Fruit fly (Drosophila melanogaster): ENCODE results near the gene Lrp4.

Lrp4 gene

DNA sequence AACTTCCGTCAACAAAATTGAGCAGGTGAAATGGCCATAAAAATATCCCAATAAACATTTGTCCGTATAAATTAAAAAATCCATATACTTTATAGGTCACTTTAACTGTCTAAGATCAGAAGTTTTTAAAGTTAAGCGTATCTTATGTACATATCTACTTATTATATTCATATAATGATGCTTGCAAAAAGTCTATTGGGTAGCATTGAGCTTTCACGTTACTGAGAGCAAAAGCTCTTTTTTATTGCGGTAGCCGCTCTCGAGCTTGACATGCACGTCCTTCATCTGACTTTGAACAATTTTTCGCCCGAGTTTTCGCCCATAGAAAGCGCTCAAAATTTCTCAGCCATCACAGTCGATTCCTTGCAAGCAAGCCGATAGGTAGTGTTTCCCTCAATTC is 42.8 kb upstream of the Lrp4 start, which contains the start of gene Gapdh2 (continued):
- TF ChIP-seq CG7556 (GFP tag; optimal IDR thresholded peaks at IDR 0.05): peak; percentile 100
- TF ChIP-seq pita (GFP tag; optimal IDR thresholded peaks at IDR 0.05): no peak
- peak; percentile 99 for TF ChIP-seq CG10209 (GFP tag; optimal IDR thresholded peaks at IDR 0.05)
- peak; percentile 96 for TF ChIP-seq Spps (tag; optimal IDR thresholded peaks at IDR 0.05)
- TF ChIP-seq CG43689 (GFP tag; IDR thresholded peaks at IDR 0.05): peak; percentile 97
- TF ChIP-seq Kr (GFP tag; optimal IDR thresholded peaks at IDR 0.05): no peak
- TF ChIP-seq h (optimal IDR thresholded peaks at IDR 0.05): no peak
- TF ChIP-seq CG10565 (GFP tag; optimal IDR thresholded peaks at IDR 0.05): peak; percentile 92
- peak; percentile 99 for TF ChIP-seq lbe (GFP tag; optimal IDR thresholded peaks at IDR 0.05)
- peak; percentile 18 for TF ChIP-seq cg (GFP tag; optimal IDR thresholded peaks at IDR 0.05)
- peak; percentile 98; the same call in 1 of the 2 replicates for TF ChIP-seq lmd (GFP tag; IDR thresholded peaks at IDR 0.05)
- peak; percentile 93 for TF ChIP-seq Deaf1 (tag; optimal IDR thresholded peaks at IDR 0.05)
- TF ChIP-seq CG18599 (GFP tag; optimal IDR thresholded peaks at IDR 0.05): peak; percentile 100
- peak; percentile 99 for TF ChIP-seq CG12104 (GFP tag; optimal IDR thresholded peaks at IDR 0.05)
- peak; percentile 99 for TF ChIP-seq wdn (GFP tag; IDR thresholded peaks at IDR 0.05)
- peak; percentile 100 for TF ChIP-seq sug (tag; optimal IDR thresholded peaks at IDR 0.05)
- no peak for TF ChIP-seq CG1832 (GFP tag; optimal IDR thresholded peaks at IDR 0.05)
- TF ChIP-seq Drgx (GFP tag; IDR thresholded peaks at IDR 0.05): peak; percentile 100
- peak; percentile 98; the same call in 2 of the 3 replicates for TF ChIP-seq CG11456 (GFP tag; IDR thresholded peaks at IDR 0.05)
- TF ChIP-seq Rfx (GFP tag; IDR thresholded peaks at IDR 0.05): peak; percentile 99
- TF ChIP-seq ems (GFP tag; optimal IDR thresholded peaks at IDR 0.05): peak; percentile 98
- TF ChIP-seq CG9215 (GFP tag; IDR thresholded peaks at IDR 0.05): peak; percentile 96
- peak; percentile 93 for TF ChIP-seq CG15696 (tag; optimal IDR thresholded peaks at IDR 0.05)
- peak; percentile 76 for TF ChIP-seq CG14965 (GFP tag; optimal IDR thresholded peaks at IDR 0.05; ENCODE audit: borderline replicate concordance)
- peak; percentile 94 for TF ChIP-seq CG7271 (tag; optimal IDR thresholded peaks at IDR 0.05)
- TF ChIP-seq zen (tag; optimal IDR thresholded peaks at IDR 0.05): peak; percentile 97
- TF ChIP-seq Ravus (GFP tag; IDR thresholded peaks at IDR 0.05): peak; percentile 97
- peak; percentile 98 for TF ChIP-seq Mrtf (GFP tag; IDR thresholded peaks at IDR 0.05)
- TF ChIP-seq CG17612 (GFP tag; IDR thresholded peaks at IDR 0.05): peak; percentile 98
- no peak for TF ChIP-seq Lpt (GFP tag; optimal IDR thresholded peaks at IDR 0.05)
- TF ChIP-seq Stat92E (GFP tag; optimal IDR thresholded peaks at IDR 0.05): peak in 1 of 3 experiments; percentile 92
- peak; percentile 65 for TF ChIP-seq Sry-δ (GFP tag; optimal IDR thresholded peaks at IDR 0.05)
- TF ChIP-seq slp2 (GFP tag; optimal IDR thresholded peaks at IDR 0.05): peak; percentile 95
- TF ChIP-seq luna (GFP tag; optimal IDR thresholded peaks at IDR 0.05): peak; percentile 94
- peak; percentile 99 for TF ChIP-seq lilli (GFP tag; optimal IDR thresholded peaks at IDR 0.05)
- TF ChIP-seq CG12071 (GFP tag; optimal IDR thresholded peaks at IDR 0.05): peak; percentile 100
- TF ChIP-seq ttk (GFP tag; IDR thresholded peaks at IDR 0.05): peak; percentile 98
- TF ChIP-seq CG9437 (GFP tag; optimal IDR thresholded peaks at IDR 0.05): peak; percentile 96
- peak; percentile 93; the same call in 1 of the 2 replicates for TF ChIP-seq CG6272 (GFP tag; IDR thresholded peaks at IDR 0.05)
- peak; percentile 98 for TF ChIP-seq CG10979 (tag; optimal IDR thresholded peaks at IDR 0.05)
- TF ChIP-seq Elba2 (GFP tag; optimal IDR thresholded peaks at IDR 0.05): peak; percentile 63
- peak; percentile 85 for TF ChIP-seq Usf (GFP tag; optimal IDR thresholded peaks at IDR 0.05)

DNA sequence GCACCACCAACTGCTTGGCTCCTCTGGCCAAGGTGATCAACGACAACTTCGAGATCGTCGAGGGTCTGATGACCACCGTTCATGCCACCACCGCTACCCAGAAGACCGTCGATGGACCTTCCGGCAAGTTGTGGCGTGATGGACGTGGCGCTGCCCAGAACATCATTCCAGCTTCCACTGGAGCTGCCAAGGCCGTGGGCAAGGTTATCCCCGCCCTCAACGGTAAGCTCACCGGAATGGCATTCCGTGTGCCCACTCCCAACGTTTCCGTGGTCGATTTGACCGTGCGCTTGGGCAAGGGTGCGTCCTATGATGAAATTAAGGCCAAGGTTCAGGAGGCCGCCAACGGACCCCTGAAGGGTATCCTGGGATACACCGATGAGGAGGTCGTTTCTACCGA is 41.9 kb upstream of the Lrp4 start:
- TF ChIP-seq Med (GFP tag) (peak; percentile 62), CG2678 (tag; optimal IDR thresholded peaks at IDR 0.05) (no peak), CrebB (tag; optimal IDR thresholded peaks at IDR 0.05) (no peak), CG9797 (GFP tag; optimal IDR thresholded peaks at IDR 0.05) (no peak), CG43689 (GFP tag; IDR thresholded peaks at IDR 0.05) (no peak), Ets65A (GFP tag) (peak; percentile 79), CG11560 (tag; IDR thresholded peaks at IDR 0.05) (no peak), CG18476 (GFP tag; optimal IDR thresholded peaks at IDR 0.05) (no peak), hb (GFP tag; IDR thresholded peaks at IDR 0.05; ENCODE audit: partially characterized antibody) (0 out of 3 replicates have a peak, but pooled peaks have one; percentile 42), aop (GFP tag; IDR thresholded peaks at IDR 0.05) (no peak), Fer3 (tag; optimal IDR thresholded peaks at IDR 0.05) (no peak), gem (tag; optimal IDR thresholded peaks at IDR 0.05) (no peak), CG7271 (tag; optimal IDR thresholded peaks at IDR 0.05) (no peak)
